Fruit fly (Drosophila melanogaster): ENCODE measurements around the gene kmg.
A peak's percentile ranks its signal among the peaks of the same experiment; 100 is the strongest.

The kmg gene

DNA sequence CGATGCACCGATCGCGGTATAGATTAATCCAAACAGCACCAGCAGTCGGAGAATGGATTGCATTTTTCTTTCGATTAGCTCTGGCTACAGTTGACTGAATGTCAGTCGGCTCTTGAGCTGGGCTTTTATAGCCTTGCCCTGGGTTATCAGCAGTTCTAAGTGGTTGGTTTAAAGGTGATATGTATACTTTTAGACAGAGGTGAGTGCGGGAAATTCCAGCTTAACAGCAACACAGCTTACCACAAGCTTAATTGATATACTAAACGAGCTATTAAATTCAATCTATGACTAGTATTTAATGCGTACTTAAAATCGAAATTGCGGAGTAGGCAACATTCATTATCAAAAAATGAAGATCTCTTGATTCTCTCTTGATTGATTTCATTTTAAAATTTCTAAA lies 17.5 kb upstream of the kmg start, which contains the start of gene CG9928:
Gene CG9928, minus strand, starts transcription at position 101 of the 400 bp plus-strand sequence.
- TF ChIP-seq CG15336 (GFP tag; IDR thresholded peaks at IDR 0.05), result no peak
- TF ChIP-seq svp (GFP tag), result peak; percentile 81

- TF ChIP-seq net (GFP tag; optimal IDR thresholded peaks at IDR 0.05) (no peak), CG32006 (GFP tag; optimal IDR thresholded peaks at IDR 0.05) (no peak), CG6792 (GFP tag; optimal IDR thresholded peaks at IDR 0.05) (no peak), cyc (GFP tag; optimal IDR thresholded peaks at IDR 0.05) (no peak), Eip75B (GFP tag; optimal IDR thresholded peaks at IDR 0.05) (no peak), CG8119 (GFP tag; IDR thresholded peaks at IDR 0.05) (no peak), CG8319 (GFP tag; optimal IDR thresholded peaks at IDR 0.05) (no peak), CG15336 (GFP tag; IDR thresholded peaks at IDR 0.05) (no peak), CG6163 (GFP tag; IDR thresholded peaks at IDR 0.05) (no peak), CG8632 (GFP tag; optimal IDR thresholded peaks at IDR 0.05) (no peak), CG10669 (GFP tag; optimal IDR thresholded peaks at IDR 0.05) (no peak), Hr38 (GFP tag; optimal IDR thresholded peaks at IDR 0.05) (no peak), CG3032 (tag; optimal IDR thresholded peaks at IDR 0.05) (no peak), ss (GFP tag; optimal IDR thresholded peaks at IDR 0.05) (no peak), Ets21C (GFP tag; optimal IDR thresholded peaks at IDR 0.05) (no peak), CG6808 (GFP tag; optimal IDR thresholded peaks at IDR 0.05) (no peak), esn (GFP tag; optimal IDR thresholded peaks at IDR 0.05) (no peak), Hr39 (GFP tag; optimal IDR thresholded peaks at IDR 0.05) (no peak)
Observed at dm6 chr2L:13143522-13143921, 16.8 kb upstream of the kmg start, which contains the start of gene CG16978. CG16978 (minus strand) TSS chr2L:13143622.

- peak; percentile 43 for TF ChIP-seq pdm3 (GFP tag; optimal IDR thresholded peaks at IDR 0.05)
- TF ChIP-seq CG6854 (GFP tag; optimal IDR thresholded peaks at IDR 0.05), result no peak
- TF ChIP-seq Hr38 (GFP tag; optimal IDR thresholded peaks at IDR 0.05), result no peak
- TF ChIP-seq Sox102F (GFP tag; optimal IDR thresholded peaks at IDR 0.05), result no peak
- TF ChIP-seq esn (GFP tag; optimal IDR thresholded peaks at IDR 0.05), result peak; percentile 27
- TF ChIP-seq CG8319 (GFP tag; optimal IDR thresholded peaks at IDR 0.05), result no peak
- peak; percentile 17 for TF ChIP-seq cyc (GFP tag; optimal IDR thresholded peaks at IDR 0.05)
- peak; percentile 15 for TF ChIP-seq Ets96B (tag; optimal IDR thresholded peaks at IDR 0.05)
- peak; percentile 52 for TF ChIP-seq Hr39 (GFP tag; optimal IDR thresholded peaks at IDR 0.05)
- no peak for TF ChIP-seq fd85E (GFP tag; optimal IDR thresholded peaks at IDR 0.05)
- no peak for TF ChIP-seq CG11902 (GFP tag; optimal IDR thresholded peaks at IDR 0.05)
- peak; percentile 69 for TF ChIP-seq Eip78C (GFP tag)
- no peak; the same call in 2 of the 3 replicates for TF ChIP-seq CG6163 (GFP tag; IDR thresholded peaks at IDR 0.05)
- TF ChIP-seq CG16779 (tag; optimal IDR thresholded peaks at IDR 0.05), result no peak
- no peak for TF ChIP-seq CG7368 (GFP tag; optimal IDR thresholded peaks at IDR 0.05)
- no peak for TF ChIP-seq CG34406 (GFP tag; optimal IDR thresholded peaks at IDR 0.05)
- peak; percentile 80 for TF ChIP-seq CG15336 (GFP tag; IDR thresholded peaks at IDR 0.05)
- peak; percentile 52 for TF ChIP-seq Gug (GFP tag; IDR thresholded peaks at IDR 0.05)
- no peak for TF ChIP-seq Ets21C (GFP tag; optimal IDR thresholded peaks at IDR 0.05)
- peak; percentile 0 for TF ChIP-seq lz (GFP tag; optimal IDR thresholded peaks at IDR 0.05)
- TF ChIP-seq CG10669 (GFP tag; optimal IDR thresholded peaks at IDR 0.05), result no peak
- no peak for TF ChIP-seq CG8632 (GFP tag; optimal IDR thresholded peaks at IDR 0.05)
- TF ChIP-seq Met (GFP tag; optimal IDR thresholded peaks at IDR 0.05), result peak; percentile 43
- peak; percentile 34 for TF ChIP-seq achi (GFP tag; optimal IDR thresholded peaks at IDR 0.05)
- TF ChIP-seq net (GFP tag; optimal IDR thresholded peaks at IDR 0.05), result peak; percentile 27
- peak in 1 of 2 experiments; percentile 4 for TF ChIP-seq salr (GFP tag; optimal IDR thresholded peaks at IDR 0.05)
- TF ChIP-seq Sox14 (GFP tag; optimal IDR thresholded peaks at IDR 0.05), result peak; percentile 1
- peak; percentile 29 for TF ChIP-seq OdsH (GFP tag; optimal IDR thresholded peaks at IDR 0.05)
- peak; percentile 23 for TF ChIP-seq Smox (GFP tag; optimal IDR thresholded peaks at IDR 0.05)
- no peak for TF ChIP-seq fd59A (GFP tag; optimal IDR thresholded peaks at IDR 0.05)
- TF ChIP-seq Eip93F (GFP tag; optimal IDR thresholded peaks at IDR 0.05), result no peak
- TF ChIP-seq acj6 (GFP tag; optimal IDR thresholded peaks at IDR 0.05), result peak; percentile 21
- peak; percentile 50 for TF ChIP-seq svp (GFP tag)
- TF ChIP-seq Blimp-1 (GFP tag; optimal IDR thresholded peaks at IDR 0.05), result no peak
- TF ChIP-seq CG6808 (GFP tag; optimal IDR thresholded peaks at IDR 0.05), result no peak
- peak; percentile 29 for TF ChIP-seq Lpt (GFP tag; optimal IDR thresholded peaks at IDR 0.05)
- TF ChIP-seq CG3919 (GFP tag; optimal IDR thresholded peaks at IDR 0.05), result peak; percentile 54
- no peak for TF ChIP-seq CG3032 (tag; optimal IDR thresholded peaks at IDR 0.05)
- TF ChIP-seq Eip75B (GFP tag; optimal IDR thresholded peaks at IDR 0.05), result no peak
- TF ChIP-seq Sox15 (GFP tag; optimal IDR thresholded peaks at IDR 0.05), result no peak
- TF ChIP-seq dsx (GFP tag; optimal IDR thresholded peaks at IDR 0.05; ENCODE audit: poor library complexity, severe bottlenecking), result no peak
Observed at dm6 chr2L:13145035-13145683, 15.2 kb upstream of the kmg start.

All from whole organism, prepupa.